Worm (Caenorhabditis elegans) whole organism, dauer: ENCODE measurements around the gene rmd-1.

ENCODE experiments used
- unc-62 ChIP-seq: sonication (generic microtip); optimal IDR thresholded peaks from 2 replicates; lab custom pipeline; 2017; ENCODE audit warnings: missing biosample characterization, missing genetic modification reagents, missing genetic modification characterization

The rmd-1 gene

ce11 chrIII:9768023-9768422 lies 9.1 kb downstream of the rmd-1 start:
- TF ChIP-seq unc-62, result no peak

ce11 chrIII:9770590-9770989 lies 11.7 kb downstream of the rmd-1 start:
- TF ChIP-seq unc-62, result no peak

- TF ChIP-seq unc-62, result no peak
These were observed 13.5 kb downstream of the rmd-1 start for ce11 chrIII:9772394-9772793.

ce11 chrIII:9775916-9776315 lies 17.0 kb downstream of the rmd-1 start:
- TF ChIP-seq unc-62, result no peak

- TF ChIP-seq unc-62, result no peak
These were observed 17.4 kb downstream of the rmd-1 start, which contains the start of gene usp-46 for ce11 chrIII:9776323-9776722. TSS of gene usp-46 (plus strand) at chrIII:9776623.

ce11 chrIII:9779080-9779479 lies 20.2 kb downstream of the rmd-1 start:
- TF ChIP-seq unc-62, result no peak

- TF ChIP-seq unc-62, result no peak
These were observed 21.4 kb downstream of the rmd-1 start, which contains the start of gene sqv-3 for ce11 chrIII:9780254-9780653. TSS of gene sqv-3 (minus strand) at chrIII:9780354.

ce11 chrIII:9780665-9781304 lies 21.9 kb downstream of the rmd-1 start, which contains the start of gene vha-1:
TSS of gene vha-1 (plus strand) at chrIII:9781254.
- no peak for TF ChIP-seq unc-62

ce11 chrIII:9782011-9782436 lies 23.1 kb downstream of the rmd-1 start, which contains the start of gene vha-2:
TSS of gene vha-2 (plus strand) at chrIII:9782164.
- TF ChIP-seq unc-62, result no peak

- no peak for TF ChIP-seq unc-62
These were observed 23.7 kb downstream of the rmd-1 start, which contains the start of gene R10E11.6 for ce11 chrIII:9782483-9783081. TSS of gene R10E11.6 (plus strand) at chrIII:9783006.

- no peak for TF ChIP-seq unc-62
These were observed 24.3 kb downstream of the rmd-1 start for ce11 chrIII:9783133-9783590.

ce11 chrIII:9786776-9787175 lies 27.9 kb downstream of the rmd-1 start:
- TF ChIP-seq unc-62, result no peak

- TF ChIP-seq unc-62, result no peak
These were observed 30.2 kb downstream of the rmd-1 start for ce11 chrIII:9789083-9789482.

ce11 chrIII:9789607-9790073 lies 30.7 kb downstream of the rmd-1 start, which contains the start of gene R10E11.5:
TSS of gene R10E11.5 (minus strand) at chrIII:9789657.
- TF ChIP-seq unc-62, result no peak

ce11 chrIII:9793592-9794417 lies 34.9 kb downstream of the rmd-1 start, which contains the start of the genes R10E11.9 and mcm-6:
TSS of gene R10E11.9 (minus strand) at chrIII:9793642.
TSS of gene mcm-6 (plus strand) at chrIII:9794367.
- TF ChIP-seq unc-62, result no peak

- no peak for TF ChIP-seq unc-62
These were observed 37.6 kb downstream of the rmd-1 start, which contains the start of gene srxa-10 for ce11 chrIII:9796448-9796847. TSS of gene srxa-10 (minus strand) at chrIII:9796548.
